Worm (Caenorhabditis elegans) whole organism, L1 larva: ENCODE measurements around the gene scd-1.

ENCODE experiments used
- C16A3.4 ChIP-seq: fragments of 150-350 bp; optimal IDR thresholded peaks from 2 replicates; lab custom pipeline; 2014; ENCODE audit warnings: missing biosample characterization, missing genetic modification characterization
- F16B12.6 ChIP-seq: fragments of 150-350 bp; optimal IDR thresholded peaks from 2 replicates; lab custom pipeline; 2014; ENCODE audit warnings: missing biosample characterization, missing genetic modification characterization
- aha-1 ChIP-seq: fragments of 150-350 bp; optimal IDR thresholded peaks from 2 replicates; lab custom pipeline; 2014; ENCODE audit warnings: missing biosample characterization, missing genetic modification characterization
- ama-1 ChIP-seq: fragments of 150-350 bp; optimal IDR thresholded peaks from 2 replicates; lab custom pipeline; 2014
- ceh-63 ChIP-seq: fragments of 200-800 bp; sonication (Bioruptor generic); optimal IDR thresholded peaks from 2 replicates; lab custom pipeline; 2018; ENCODE audit warnings: mild to moderate bottlenecking, missing genetic modification characterization, missing compliant biosample characterization
- ceh-8 ChIP-seq: fragments of 200-800 bp; sonication (Bioruptor generic); optimal IDR thresholded peaks from 2 replicates; lab custom pipeline; 2018; ENCODE audit warnings: mild to moderate bottlenecking, missing genetic modification characterization, moderate library complexity, missing compliant biosample characterization
- ceh-82 ChIP-seq, 3 experiments: fragments of 150-350 bp in 1 of 3; sonication (generic microtip) in 2 of 3; optimal IDR thresholded peaks; 2 replicates each; lab custom pipeline; 2014 to 2017; ENCODE audit warnings: missing biosample characterization in 3 of 3, missing genetic modification characterization in 3 of 3
- ceh-88 ChIP-seq: fragments of 200-800 bp; sonication (Bioruptor generic); IDR thresholded peaks from 2 replicates; pipeline ENCODE4 v1.3.6; 2022; ENCODE audit warnings: missing genetic modification characterization, missing compliant biosample characterization
- ces-1 ChIP-seq: fragments of 150-350 bp; optimal IDR thresholded peaks from 2 replicates; lab custom pipeline; 2014; ENCODE audit warnings: missing biosample characterization, missing genetic modification reagents, missing genetic modification characterization
- dpl-1 ChIP-seq, 3 experiments: fragments of 150-350 bp in 2 of 3; sonication (generic microtip) in 1 of 3; optimal IDR thresholded peaks; 2 replicates each; lab custom pipeline; 2014 to 2017; ENCODE audit warnings: missing biosample characterization in 3 of 3, missing genetic modification characterization in 3 of 3, missing genetic modification reagents in 3 of 3
- dsc-1 ChIP-seq: sonication (generic microtip); optimal IDR thresholded peaks from 2 replicates; lab custom pipeline; 2016; ENCODE audit warnings: mild to moderate bottlenecking, missing genetic modification characterization, missing compliant biosample characterization
- efl-3 ChIP-seq: fragments of 200-800 bp; sonication (Bioruptor generic); optimal IDR thresholded peaks from 2 replicates; lab custom pipeline; 2018; ENCODE audit warnings: mild to moderate bottlenecking, missing genetic modification characterization, missing compliant biosample characterization
- egl-27 ChIP-seq, 2 experiments: fragments of 150-350 bp in 1 of 2; sonication (generic microtip); optimal IDR thresholded peaks; 3 replicates each; lab custom pipeline; 2017 to 2018; ENCODE audit warnings: missing biosample characterization in 2 of 2, missing genetic modification characterization in 2 of 2, missing genetic modification reagents in 2 of 2
- elt-2 ChIP-seq: sonication (generic microtip); optimal IDR thresholded peaks from 2 replicates; lab custom pipeline; 2016; ENCODE audit warnings: missing genetic modification characterization, mild to moderate bottlenecking, inconsistent platforms, missing compliant biosample characterization, missing genetic modification reagents
- ets-5 ChIP-seq: fragments of 200-800 bp; sonication (Bioruptor generic); IDR thresholded peaks from 2 replicates; pipeline ENCODE4 v1.3.6; 2022; ENCODE audit warnings: missing genetic modification characterization, missing compliant biosample characterization
- fkh-10 ChIP-seq: sonication (generic microtip); optimal IDR thresholded peaks from 2 replicates; lab custom pipeline; 2017; ENCODE audit warnings: missing biosample characterization, missing genetic modification reagents, missing genetic modification characterization
- hlh-17 ChIP-seq: fragments of 200-800 bp; sonication (Bioruptor generic); optimal IDR thresholded peaks from 2 replicates; lab custom pipeline; 2018; ENCODE audit warnings: missing genetic modification characterization, mild to moderate bottlenecking, missing compliant biosample characterization, moderate library complexity, borderline replicate concordance
- hlh-4 ChIP-seq: sonication (generic microtip); optimal IDR thresholded peaks from 2 replicates; lab custom pipeline; 2016; ENCODE audit warnings: mild to moderate bottlenecking, missing genetic modification characterization, missing compliant biosample characterization
- irx-1 ChIP-seq: sonication (generic microtip); optimal IDR thresholded peaks from 2 replicates; lab custom pipeline; 2016; ENCODE audit warnings: missing genetic modification characterization, missing compliant biosample characterization
- jun-1 ChIP-seq: fragments of 150-350 bp; optimal IDR thresholded peaks from 2 replicates; lab custom pipeline; 2014; ENCODE audit warnings: missing biosample characterization, missing genetic modification reagents, missing genetic modification characterization
- lin-13 ChIP-seq: fragments of 150-350 bp; optimal IDR thresholded peaks from 2 replicates; lab custom pipeline; 2014; ENCODE audit warnings: missing biosample characterization, missing genetic modification reagents, missing genetic modification characterization
- lin-14 ChIP-seq: fragments of 200-800 bp; sonication (Bioruptor generic); optimal IDR thresholded peaks from 2 replicates; lab custom pipeline; 2018; ENCODE audit warnings: mild to moderate bottlenecking, missing genetic modification characterization, moderate library complexity, missing compliant biosample characterization
- lin-15B ChIP-seq: fragments of 150-350 bp; sonication (generic microtip); optimal IDR thresholded peaks from 3 replicates; lab custom pipeline; 2014; ENCODE audit warnings: missing biosample characterization, missing genetic modification characterization
- lin-35 ChIP-seq, 2 experiments: fragments of 150-350 bp; optimal IDR thresholded peaks; 2 replicates each; lab custom pipeline; 2014; ENCODE audit warnings: missing biosample characterization in 2 of 2, missing genetic modification characterization in 2 of 2, missing genetic modification reagents in 2 of 2
- lir-3 ChIP-seq: sonication (generic microtip); optimal IDR thresholded peaks from 2 replicates; lab custom pipeline; 2016; ENCODE audit warnings: mild to moderate bottlenecking, missing genetic modification characterization, moderate library complexity, missing compliant biosample characterization; ENCODE audit not compliant: poor library complexity
- lsy-2 ChIP-seq, 2 experiments: fragments of 150-350 bp; optimal IDR thresholded peaks; 2 replicates each; lab custom pipeline; 2014; ENCODE audit warnings: missing biosample characterization in 2 of 2, missing genetic modification characterization in 2 of 2
- mef-2 ChIP-seq: fragments of 150-350 bp; optimal IDR thresholded peaks from 2 replicates; lab custom pipeline; 2014; ENCODE audit warnings: missing biosample characterization, missing genetic modification characterization
- nhr-11 ChIP-seq: fragments of 150-350 bp; optimal IDR thresholded peaks from 2 replicates; lab custom pipeline; 2014; ENCODE audit warnings: missing biosample characterization, missing genetic modification characterization
- nhr-19 ChIP-seq: fragments of 200-800 bp; sonication (Bioruptor generic); conservative IDR thresholded peaks from 2 replicates; pipeline ENCODE4 v1.3.6; 2022; ENCODE audit warnings: missing genetic modification characterization, missing compliant biosample characterization
- nhr-76 ChIP-seq: sonication (generic microtip); optimal IDR thresholded peaks from 2 replicates; lab custom pipeline; 2017; ENCODE audit warnings: missing biosample characterization, missing genetic modification characterization
- nhr-77 ChIP-seq: fragments of 150-350 bp; optimal IDR thresholded peaks from 2 replicates; lab custom pipeline; 2014; ENCODE audit warnings: missing biosample characterization, missing genetic modification characterization
- nhr-84 ChIP-seq: sonication (generic microtip); optimal IDR thresholded peaks from 2 replicates; lab custom pipeline; 2017; ENCODE audit warnings: missing biosample characterization, missing genetic modification characterization
- nhr-85 ChIP-seq: sonication (generic microtip); peaks from one replicate; lab custom pipeline; 2016; ENCODE audit warnings: missing genetic modification characterization, inconsistent platforms, missing compliant biosample characterization
- snpc-4 ChIP-seq: fragments of 150-350 bp; optimal IDR thresholded peaks from 2 replicates; lab custom pipeline; 2014; ENCODE audit warnings: missing biosample characterization, missing genetic modification characterization
- sox-4 ChIP-seq: sonication (generic microtip); optimal IDR thresholded peaks from 2 replicates; lab custom pipeline; 2016; ENCODE audit warnings: missing genetic modification characterization, missing compliant biosample characterization
- sptf-1 ChIP-seq: fragments of 150-350 bp; optimal IDR thresholded peaks from 2 replicates; lab custom pipeline; 2014; ENCODE audit warnings: missing biosample characterization, missing genetic modification characterization
- sup-37 ChIP-seq: fragments of 200-800 bp; sonication (Bioruptor generic); optimal IDR thresholded peaks from 2 replicates; lab custom pipeline; 2018; ENCODE audit warnings: mild to moderate bottlenecking, missing genetic modification characterization, missing compliant biosample characterization
- swsn-7 ChIP-seq: sonication (generic microtip); optimal IDR thresholded peaks from 2 replicates; lab custom pipeline; 2016; ENCODE audit warnings: missing genetic modification characterization, missing compliant biosample characterization
- tbx-2 ChIP-seq: sonication (generic microtip); optimal IDR thresholded peaks from 2 replicates; lab custom pipeline; 2016; ENCODE audit warnings: missing genetic modification characterization, missing compliant biosample characterization
- unc-98 ChIP-seq: fragments of 200-800 bp; sonication (Bioruptor generic); IDR thresholded peaks from 2 replicates; pipeline ENCODE4 v1.3.6; 2022; ENCODE audit warnings: missing genetic modification characterization, missing compliant biosample characterization
- vab-15 ChIP-seq: sonication (generic microtip); optimal IDR thresholded peaks from 2 replicates; lab custom pipeline; 2017; ENCODE audit warnings: missing genotype, mild to moderate bottlenecking, missing genetic modification characterization, missing compliant biosample characterization
- xbp-1 ChIP-seq: sonication (generic microtip); optimal IDR thresholded peaks from 2 replicates; lab custom pipeline; 2016; ENCODE audit warnings: missing genetic modification characterization, missing compliant biosample characterization
- zag-1 ChIP-seq: fragments of 150-350 bp; optimal IDR thresholded peaks from 2 replicates; lab custom pipeline; 2014; ENCODE audit warnings: missing biosample characterization, missing genetic modification characterization
- ztf-11 ChIP-seq, 2 experiments: sonication (generic microtip); optimal IDR thresholded peaks; 2 replicates each; lab custom pipeline; 2016 to 2017; ENCODE audit warnings: missing genetic modification characterization in 2 of 2, missing biosample characterization in 1 of 2, missing compliant biosample characterization in 1 of 2
- ztf-4 ChIP-seq: fragments of 150-350 bp; optimal IDR thresholded peaks from 2 replicates; lab custom pipeline; 2014; ENCODE audit warnings: missing biosample characterization, missing genetic modification characterization

Gene scd-1

DNA sequence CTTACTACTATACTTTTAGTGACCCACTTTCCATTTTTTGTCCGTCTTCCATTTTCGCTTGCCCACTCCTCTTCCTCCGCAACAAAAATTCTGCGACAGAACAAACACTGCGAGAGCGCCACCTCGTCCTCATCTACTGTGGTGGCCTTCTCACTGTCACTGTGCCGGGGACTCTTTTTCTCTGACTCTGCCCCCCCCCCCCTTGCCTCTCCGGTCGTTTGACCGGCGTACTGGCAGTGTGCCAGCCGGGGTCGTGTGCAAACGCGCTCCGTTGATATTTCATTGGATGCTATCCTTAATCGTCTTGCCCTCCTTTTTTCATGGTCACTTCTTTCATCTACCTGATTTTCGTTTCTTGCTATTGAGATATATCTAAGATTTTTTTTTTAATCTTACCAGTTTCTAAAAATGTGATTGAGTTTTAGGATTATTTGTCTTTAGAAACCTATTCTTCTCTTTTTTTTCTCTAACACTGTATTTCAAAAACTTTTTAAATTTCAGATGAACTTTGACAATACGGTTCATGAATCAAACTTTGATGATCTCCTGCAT lies 45.1 kb downstream of the scd-1 start, which contains the start of gene atf-6 (continued):
- TF ChIP-seq lir-3 (tag; lab: Kevin White, UChicago) (peak; percentile 43), aha-1 (tag; lab: Kevin White, UChicago) (no peak), ceh-8 (GFP tag; lab: Kevin White, UChicago) (peak; percentile 59), ama-1 (lab: Kevin White, UChicago) (no peak), ces-1 (GFP tag; lab: Kevin White, UChicago) (no peak), elt-2 (tag; lab: Kevin White, UChicago) (peak; percentile 67), nhr-76 (tag; lab: Kevin White, UChicago) (no peak), dsc-1 (tag; lab: Kevin White, UChicago) (peak; percentile 69), lin-35 (GFP tag; optimal IDR thresholded peaks at IDR 0.05; lab: Kevin White, UChicago) (peak; percentile 67 to 76), lin-14 (peak; percentile 97), swsn-7 (tag; lab: Kevin White, UChicago) (peak; percentile 92), C16A3.4 (tag; lab: Kevin White, UChicago) (peak; percentile 87), ztf-11 (tag; optimal IDR thresholded peaks at IDR 0.05; lab: Kevin White, UChicago) (peak in 1 of 2 experiments; percentile 74), lin-13 (GFP tag; lab: Kevin White, UChicago) (peak; percentile 65), mef-2 (tag; lab: Kevin White, UChicago) (peak; percentile 12), xbp-1 (tag; lab: Kevin White, UChicago) (peak; percentile 82), nhr-85 (tag; lab: Kevin White, UChicago) (peak; percentile 97), F16B12.6 (peak; percentile 34), ets-5 (no peak), nhr-11 (no peak), zag-1 (no peak), ceh-63 (GFP tag; lab: Kevin White, UChicago) (no peak), sptf-1 (tag; lab: Kevin White, UChicago) (no peak), sox-4 (tag; lab: Kevin White, UChicago) (peak; percentile 29), fkh-10 (GFP tag; lab: Kevin White, UChicago) (peak; percentile 73), vab-15 (tag; lab: Kevin White, UChicago) (peak; percentile 54), ceh-82 (tag; optimal IDR thresholded peaks at IDR 0.05; lab: Kevin White, UChicago) (peak; percentile 55 to 93 (median 56)), hlh-17 (GFP tag; lab: Kevin White, UChicago) (no peak), ceh-88 (GFP tag; lab: Robert Waterston, UW) (no peak; the same call in 1 of the 2 replicates), snpc-4 (peak; percentile 66), lin-15B (peak; percentile 66), ztf-4 (tag; lab: Kevin White, UChicago) (no peak), lsy-2 (tag; optimal IDR thresholded peaks at IDR 0.05; lab: Kevin White, UChicago) (peak; percentile 75 to 76), jun-1 (tag; lab: Kevin White, UChicago) (peak; percentile 72), tbx-2 (tag; lab: Kevin White, UChicago) (peak; percentile 81), irx-1 (tag; lab: Kevin White, UChicago) (peak; percentile 54), hlh-4 (tag; lab: Kevin White, UChicago) (no peak), sup-37 (peak; percentile 33), unc-98 (no peak), dpl-1 (GFP tag; optimal IDR thresholded peaks at IDR 0.05; lab: Kevin White, UChicago) (peak; percentile 42 to 49 (median 48)), egl-27 (tag; optimal IDR thresholded peaks at IDR 0.05; lab: Kevin White, UChicago) (peak in 1 of 2 experiments; percentile 64), nhr-84 (tag; lab: Kevin White, UChicago) (no peak), efl-3 (GFP tag; lab: Kevin White, UChicago) (no peak), nhr-77 (tag; lab: Kevin White, UChicago) (peak; percentile 71), nhr-19 (GFP tag; lab: Robert Waterston, UW) (peak; percentile 87)
